Worm (Caenorhabditis elegans) whole organism, mixed stage, embryonic: ENCODE measurements around the gene R10D12.6.

Experiments
- bed-3 ChIP-seq: fragments of 200-800 bp; sonication (Bioruptor generic); optimal IDR thresholded peaks from 3 replicates; lab custom pipeline; 2018; ENCODE audit warnings: mild to moderate bottlenecking, missing genetic modification characterization, moderate library complexity, missing compliant biosample characterization
- blmp-1 ChIP-seq: fragments of 150-350 bp; optimal IDR thresholded peaks from 2 replicates; lab custom pipeline; 2014; ENCODE audit warnings: missing biosample characterization, missing genetic modification characterization
- cnd-1 ChIP-seq: fragments of 200-800 bp; sonication (Bioruptor generic); optimal IDR thresholded peaks from 2 replicates; lab custom pipeline; 2018; ENCODE audit warnings: mild to moderate bottlenecking, missing genetic modification characterization, missing compliant biosample characterization
- flh-1 ChIP-seq: fragments of 200-800 bp; sonication (Bioruptor generic); optimal IDR thresholded peaks from 2 replicates; lab custom pipeline; 2018; ENCODE audit warnings: mild to moderate bottlenecking, missing genetic modification characterization, moderate library complexity, missing compliant biosample characterization
- lin-13 ChIP-seq: fragments of 150-350 bp; optimal IDR thresholded peaks from 2 replicates; lab custom pipeline; 2014; ENCODE audit warnings: missing biosample characterization, missing genetic modification characterization
- lsy-2 ChIP-seq: fragments of 150-350 bp; optimal IDR thresholded peaks from 2 replicates; lab custom pipeline; 2014; ENCODE audit warnings: missing biosample characterization, missing genetic modification characterization
- nhr-12 ChIP-seq: fragments of 150-350 bp; optimal IDR thresholded peaks from 2 replicates; lab custom pipeline; 2014; ENCODE audit warnings: missing biosample characterization, missing genetic modification characterization
- nhr-2 ChIP-seq: fragments of 150-350 bp; optimal IDR thresholded peaks from 2 replicates; lab custom pipeline; 2014; ENCODE audit warnings: missing biosample characterization, missing genetic modification characterization
- nhr-237 ChIP-seq: fragments of 150-350 bp; optimal IDR thresholded peaks from 2 replicates; lab custom pipeline; 2014; ENCODE audit warnings: missing biosample characterization, missing genetic modification characterization
- pha-4 ChIP-seq: fragments of 150-350 bp; optimal IDR thresholded peaks from 2 replicates; lab custom pipeline; 2018; ENCODE audit warnings: missing biosample characterization, missing genetic modification reagents, missing genetic modification characterization
- snpc-4 ChIP-seq: fragments of 150-350 bp; optimal IDR thresholded peaks from 2 replicates; lab custom pipeline; 2014; ENCODE audit warnings: missing biosample characterization, missing genetic modification characterization
- sptf-1 ChIP-seq: sonication (generic microtip); optimal IDR thresholded peaks from 2 replicates; lab custom pipeline; 2017; ENCODE audit warnings: mild to moderate bottlenecking, missing genetic modification characterization, moderate library complexity, missing compliant biosample characterization
- unc-39 ChIP-seq: fragments of 150-350 bp; optimal IDR thresholded peaks from 2 replicates; lab custom pipeline; 2014; ENCODE audit warnings: missing biosample characterization, missing genetic modification characterization
- unc-62 ChIP-seq: fragments of 150-350 bp; optimal IDR thresholded peaks from 2 replicates; lab custom pipeline; 2014; ENCODE audit warnings: missing biosample characterization, missing genetic modification reagents, missing genetic modification characterization

DNA sequence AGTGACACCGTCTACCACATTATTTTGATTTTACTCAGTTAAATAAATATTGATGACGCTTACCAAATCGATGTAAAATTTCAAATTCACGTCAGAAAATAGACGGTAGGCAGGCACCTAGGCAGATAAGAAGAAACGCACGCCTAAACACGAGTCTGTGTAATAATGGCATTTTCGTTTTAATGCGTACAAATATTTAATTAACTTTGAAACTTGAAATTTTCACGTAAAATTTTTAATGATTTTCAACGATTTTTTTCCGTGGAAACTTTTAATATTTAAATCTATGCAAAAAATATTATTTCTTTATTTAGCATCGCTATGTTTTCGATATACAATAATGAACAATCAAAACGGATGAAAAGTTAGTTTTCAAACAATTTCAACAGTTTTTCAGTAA is 17.9 kb upstream of the R10D12.6 start, which contains the start of gene C06B3.16:
- no peak for TF ChIP-seq flh-1 (GFP tag; lab: Kevin White, UChicago)
- no peak for TF ChIP-seq sptf-1 (tag; lab: Kevin White, UChicago)
- TF ChIP-seq lin-13 (tag; lab: Kevin White, UChicago): no peak
- no peak for TF ChIP-seq nhr-12 (tag; lab: Kevin White, UChicago)
- no peak for TF ChIP-seq unc-62 (GFP tag; lab: Kevin White, UChicago)
- no peak for TF ChIP-seq lsy-2
- no peak for TF ChIP-seq nhr-237 (tag; lab: Kevin White, UChicago)
- TF ChIP-seq cnd-1 (tag; lab: Kevin White, UChicago): no peak
- TF ChIP-seq pha-4 (tag; lab: Kevin White, UChicago): no peak
- no peak for TF ChIP-seq blmp-1 (tag; lab: Kevin White, UChicago)
- TF ChIP-seq unc-39 (tag; lab: Kevin White, UChicago): no peak
- no peak for TF ChIP-seq snpc-4 (tag; lab: Kevin White, UChicago)
- no peak for TF ChIP-seq nhr-2 (tag; lab: Kevin White, UChicago)
- no peak for TF ChIP-seq bed-3
